Fruit fly (Drosophila melanogaster) whole organism, embryonic: ENCODE data around the gene CG9372.
A peak's percentile ranks its signal among the peaks of the same experiment; 100 is the strongest.

ENCODE experiments used
- Awh ChIP-seq: fragments of 200-800 bp; sonication (Bioruptor generic); IDR thresholded peaks from 2 replicates; pipeline ENCODE4, ENCODE4 v1.3.6; 2022; ENCODE audit warnings: missing biosample characterization, missing genetic modification characterization
- CG10959 ChIP-seq: fragments of 200-800 bp; sonication (Bioruptor generic); IDR thresholded peaks from 2 replicates; pipeline ENCODE4 v1.3.6; 2022; ENCODE audit warnings: missing biosample characterization, missing genetic modification characterization
- CG12071 ChIP-seq: fragments of 200-800 bp; sonication (Bioruptor generic); optimal IDR thresholded peaks from 3 replicates; lab custom pipeline; 2018; ENCODE audit warnings: missing biosample characterization, mild to moderate bottlenecking, missing genetic modification characterization
- CG12155 ChIP-seq: fragments of 200-800 bp; sonication (Bioruptor generic); optimal IDR thresholded peaks from 3 replicates; lab custom pipeline; 2016; ENCODE audit warnings: missing biosample characterization, missing genetic modification characterization
- CG12659 ChIP-seq: fragments of 200-800 bp; sonication (Bioruptor generic); optimal IDR thresholded peaks from 3 replicates; lab custom pipeline; 2017; ENCODE audit warnings: mild to moderate bottlenecking, missing biosample characterization, missing genetic modification reagents, missing genetic modification characterization
- CG13123 ChIP-seq: fragments of 200-800 bp; sonication (Bioruptor generic); optimal IDR thresholded peaks from 2 replicates; lab custom pipeline; 2016; ENCODE audit warnings: missing biosample characterization, missing genetic modification characterization
- CG13894 ChIP-seq: fragments of 200-800 bp; sonication (Bioruptor generic); optimal IDR thresholded peaks from 3 replicates; lab custom pipeline; 2018; ENCODE audit warnings: missing biosample characterization, mild to moderate bottlenecking, missing genetic modification characterization, moderate library complexity
- CG15073 ChIP-seq: fragments of 200-800 bp; sonication (Bioruptor generic); optimal IDR thresholded peaks from 2 replicates; lab custom pipeline; 2016; ENCODE audit warnings: missing biosample characterization, missing genetic modification characterization
- CG17612 ChIP-seq: fragments of 200-800 bp; sonication (Bioruptor generic); IDR thresholded peaks from 2 replicates; pipeline ENCODE4 v1.3.6; 2022; ENCODE audit warnings: missing biosample characterization, missing genetic modification characterization
- CG2129 ChIP-seq: fragments of 200-800 bp; sonication (Bioruptor generic); IDR thresholded peaks from 2 replicates; pipeline ENCODE4 v1.3.6; 2022; ENCODE audit warnings: missing biosample characterization, missing genetic modification characterization; ENCODE audit not compliant: partially characterized antibody
- CG30431 ChIP-seq: fragments of 200-800 bp; sonication (Bioruptor generic); optimal IDR thresholded peaks from 2 replicates; lab custom pipeline; 2017; ENCODE audit warnings: missing biosample characterization, missing genetic modification characterization
- CG3838 ChIP-seq: fragments of 200-800 bp; sonication (Bioruptor generic); optimal IDR thresholded peaks from 3 replicates; lab custom pipeline; 2016; ENCODE audit warnings: missing biosample characterization, missing genetic modification characterization
- CG8281 ChIP-seq: fragments of 200-800 bp; sonication (Bioruptor generic); optimal IDR thresholded peaks from 2 replicates; lab custom pipeline; 2018; ENCODE audit warnings: missing biosample characterization, mild to moderate bottlenecking, missing genetic modification characterization, moderate library complexity
- CG9215 ChIP-seq: fragments of 200-800 bp; sonication (Bioruptor generic); IDR thresholded peaks from 2 replicates; pipeline ENCODE4 v1.3.6; 2022; ENCODE audit warnings: missing biosample characterization, missing genetic modification characterization
- CTCF ChIP-seq: fragments of 200-800 bp; sonication (Bioruptor generic); optimal IDR thresholded peaks from 2 replicates; lab custom pipeline; 2017; ENCODE audit warnings: missing biosample characterization, mild to moderate bottlenecking, missing genetic modification characterization, moderate library complexity
- Chrac-16 ChIP-seq: fragments of 200-800 bp; sonication (Bioruptor generic); optimal IDR thresholded peaks from 3 replicates; lab custom pipeline; 2016; ENCODE audit warnings: missing biosample characterization, missing genetic modification characterization
- Deaf1 ChIP-seq: fragments of 200-800 bp; optimal IDR thresholded peaks from 3 replicates; lab custom pipeline; 2019; ENCODE audit warnings: missing biosample characterization, mild to moderate bottlenecking, missing genetic modification characterization, moderate library complexity
- E2f2 ChIP-seq: fragments of 200-800 bp; sonication (Bioruptor generic); IDR thresholded peaks from 2 replicates; pipeline ENCODE4 v1.3.6; 2022; ENCODE audit warnings: missing biosample characterization, missing genetic modification characterization
- Ets65A ChIP-seq: fragments of 200-800 bp; sonication (Bioruptor generic); peaks from one replicate; lab custom pipeline; 2016; ENCODE audit warnings: missing biosample characterization, missing genetic modification characterization
- Fer1 ChIP-seq: fragments of 200-800 bp; sonication (Bioruptor generic); optimal IDR thresholded peaks from 2 replicates; lab custom pipeline; 2017; ENCODE audit warnings: missing biosample characterization, mild to moderate bottlenecking, missing genetic modification characterization
- HLH3B ChIP-seq: fragments of 200-800 bp; sonication (Bioruptor generic); IDR thresholded peaks from 2 replicates; pipeline ENCODE4 v1.3.6; 2022; ENCODE audit warnings: missing biosample characterization, missing genetic modification characterization
- Hr78 ChIP-seq, 2 experiments: fragments of 200-800 bp in 1 of 2; fragments of >200 bp in 1 of 2; sonication (Bioruptor generic) in 1 of 2; optimal IDR thresholded peaks; 2 replicates each; lab custom pipeline; 2017 to 2019; ENCODE audit warnings: missing biosample characterization in 2 of 2, missing genetic modification characterization in 2 of 2, mild to moderate bottlenecking in 1 of 2, moderate library complexity in 1 of 2
- Meics ChIP-seq: fragments of 200-800 bp; sonication (Bioruptor generic); optimal IDR thresholded peaks from 2 replicates; lab custom pipeline; 2017; ENCODE audit warnings: missing biosample characterization, mild to moderate bottlenecking, missing genetic modification characterization
- Nf-YC ChIP-seq: fragments of 200-800 bp; optimal IDR thresholded peaks from 3 replicates; lab custom pipeline; 2019; ENCODE audit warnings: missing biosample characterization, mild to moderate bottlenecking, missing genetic modification characterization, moderate library complexity
- Pdp1 ChIP-seq, 2 experiments: fragments of 200-800 bp; sonication (Bioruptor generic); optimal IDR thresholded peaks; 3 replicates each; lab custom pipeline; 2016; ENCODE audit warnings: missing biosample characterization in 2 of 2, missing genetic modification characterization in 2 of 2, mild to moderate bottlenecking in 1 of 2, moderate library complexity in 1 of 2
- Ravus ChIP-seq: fragments of 200-800 bp; sonication (Bioruptor generic); IDR thresholded peaks from 2 replicates; pipeline ENCODE4 v1.3.6; 2022; ENCODE audit warnings: missing biosample characterization, missing genetic modification characterization
- Spps ChIP-seq: fragments of 200-800 bp; sonication (Bioruptor generic); optimal IDR thresholded peaks from 2 replicates; lab custom pipeline; 2018; ENCODE audit warnings: missing biosample characterization, mild to moderate bottlenecking, missing genetic modification characterization
- Trl ChIP-seq, 3 experiments: fragments of >200 bp in 2 of 3; fragments of 200-800 bp in 1 of 3; sonication (Bioruptor generic) in 1 of 3; optimal IDR thresholded peaks; 2 replicates in 1 of 3; 3 replicates in 2 of 3; lab custom pipeline; 2016 to 2017; ENCODE audit warnings: missing biosample characterization in 1 of 3, missing genetic modification characterization in 1 of 3
- ci ChIP-seq: fragments of 200-800 bp; sonication (Bioruptor generic); IDR thresholded peaks from 3 replicates; pipeline ENCODE4 v1.3.6; 2022; ENCODE audit warnings: missing biosample characterization, missing genetic modification characterization
- dan ChIP-seq: fragments of 200-800 bp; sonication (Bioruptor generic); IDR thresholded peaks from 2 replicates; pipeline ENCODE4 v1.3.6; 2022; ENCODE audit warnings: missing biosample characterization, missing genetic modification characterization
- dati ChIP-seq: fragments of 200-800 bp; sonication (Bioruptor generic); IDR thresholded peaks from 2 replicates; pipeline ENCODE4 v1.3.6; 2022; ENCODE audit warnings: missing biosample characterization, missing genetic modification characterization
- ewg ChIP-seq: fragments of 200-800 bp; sonication (Bioruptor generic); optimal IDR thresholded peaks from 3 replicates; lab custom pipeline; 2017; ENCODE audit warnings: mild to moderate bottlenecking, missing biosample characterization, missing genetic modification reagents, missing genetic modification characterization
- gem ChIP-seq: fragments of 200-800 bp; sonication (Bioruptor generic); optimal IDR thresholded peaks from 2 replicates; lab custom pipeline; 2019; ENCODE audit warnings: missing biosample characterization, mild to moderate bottlenecking, missing genetic modification characterization, moderate library complexity
- hth ChIP-seq: fragments of >200 bp; optimal IDR thresholded peaks from 2 replicates; lab custom pipeline; 2017; ENCODE audit warnings: inconsistent platforms
- lbe ChIP-seq: fragments of 200-800 bp; sonication (Bioruptor generic); optimal IDR thresholded peaks from 2 replicates; lab custom pipeline; 2016; ENCODE audit warnings: missing biosample characterization, mild to moderate bottlenecking, missing genetic modification characterization
- lilli ChIP-seq: fragments of 200-800 bp; sonication (Bioruptor generic); optimal IDR thresholded peaks from 3 replicates; lab custom pipeline; 2016; ENCODE audit warnings: missing biosample characterization, missing genetic modification characterization
- row ChIP-seq: fragments of 200-800 bp; sonication (Bioruptor generic); IDR thresholded peaks from 3 replicates; pipeline ENCODE4 v1.3.6; 2022; ENCODE audit warnings: missing biosample characterization, missing genetic modification characterization
- run ChIP-seq: fragments of 200-800 bp; sonication (Bioruptor generic); optimal IDR thresholded peaks from 3 replicates; lab custom pipeline; 2018; ENCODE audit warnings: missing biosample characterization, mild to moderate bottlenecking, missing genetic modification characterization
- sc ChIP-seq, 3 experiments: fragments of >200 bp in 2 of 3; fragments of 200-800 bp in 1 of 3; sonication (Bioruptor generic) in 1 of 3; optimal IDR thresholded peaks; 2 replicates in 2 of 3; 3 replicates in 1 of 3; lab custom pipeline; 2017; ENCODE audit warnings: mild to moderate bottlenecking in 1 of 3, missing biosample characterization in 1 of 3, missing genetic modification characterization in 1 of 3, missing genetic modification reagents in 1 of 3
- tgo ChIP-seq: fragments of 200-800 bp; sonication (Bioruptor generic); IDR thresholded peaks from 3 replicates; pipeline ENCODE4 v1.3.6; 2022; ENCODE audit warnings: missing biosample characterization, missing genetic modification characterization
- tin ChIP-seq: fragments of 200-800 bp; sonication (Bioruptor generic); optimal IDR thresholded peaks from 3 replicates; lab custom pipeline; 2016; ENCODE audit warnings: missing biosample characterization, missing genetic modification characterization

CG9372 gene

dm6 chr3L:19579346-19579745 is 26.7 kb upstream of the CG9372 start:
- no peak for TF ChIP-seq CG12155 (GFP tag; lab: Kevin White, UChicago)
- TF ChIP-seq Ets65A (GFP tag; lab: Kevin White, UChicago) = peak; percentile 16
- TF ChIP-seq tin = no peak
- TF ChIP-seq dan (GFP tag; lab: Robert Waterston, UW) = no peak
- no peak for TF ChIP-seq E2f2 (GFP tag; lab: Robert Waterston, UW)
- peak; percentile 98 for TF ChIP-seq CG8281 (tag; lab: Kevin White, UChicago)
- TF ChIP-seq run (tag; lab: Kevin White, UChicago) = no peak

DNA sequence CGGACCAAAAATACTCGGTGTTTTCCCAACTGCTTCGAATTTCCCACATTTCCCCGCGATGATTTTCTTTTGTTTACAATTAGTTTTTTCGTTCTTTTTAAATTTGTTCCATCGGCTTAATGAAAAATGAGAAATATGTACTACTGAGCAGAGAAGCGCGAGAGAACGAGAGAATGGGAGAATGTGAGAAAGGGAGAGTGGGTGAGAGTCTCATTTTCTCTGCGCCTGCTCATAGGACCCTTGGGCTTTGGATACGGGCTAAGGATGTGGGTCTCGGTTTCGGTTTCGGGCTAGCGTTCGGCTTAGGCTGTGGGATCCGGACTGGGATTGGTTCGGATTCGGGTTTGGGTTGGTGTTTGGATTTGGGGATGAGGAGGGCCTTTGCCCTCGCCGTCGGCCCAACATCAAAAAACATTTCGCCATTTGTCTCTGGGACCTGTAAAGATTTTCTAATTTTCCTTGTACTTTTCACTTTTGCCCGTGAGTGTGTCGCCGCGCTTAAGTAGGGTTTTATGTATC is 25.2 kb upstream of the CG9372 start:
- TF ChIP-seq Spps (no peak), CG13123 (GFP tag; lab: Kevin White, UChicago) (no peak), Nf-YC (peak; percentile 67), sc (optimal IDR thresholded peaks at IDR 0.05; lab: Kevin White, UChicago) (no peak), sc (GFP tag; optimal IDR thresholded peaks at IDR 0.05; lab: Kevin White, UChicago) (no peak), CG10959 (GFP tag; lab: Robert Waterston, UW) (no peak), CG9215 (GFP tag; lab: Robert Waterston, UW) (no peak), Ravus (GFP tag; lab: Robert Waterston, UW) (peak; percentile 10; the same call in 1 of the 2 replicates), ci (GFP tag; lab: Robert Waterston, UW) (no peak), Chrac-16 (GFP tag; lab: Kevin White, UChicago) (no peak), hth (lab: Kevin White, UChicago) (no peak), lbe (GFP tag; lab: Kevin White, UChicago) (no peak), CG3838 (no peak), gem (tag; lab: Kevin White, UChicago) (no peak), row (no peak), CG12659 (GFP tag; lab: Kevin White, UChicago) (no peak), Fer1 (no peak), CG30431 (no peak), CG2129 (no peak), HLH3B (GFP tag; lab: Robert Waterston, UW) (no peak), CG13894 (peak; percentile 60), Awh (no peak), Deaf1 (tag; lab: Kevin White, UChicago) (peak; percentile 90), tgo (GFP tag; lab: Robert Waterston, UW) (no peak), lilli (GFP tag; lab: Kevin White, UChicago) (no peak), ewg (GFP tag; lab: Kevin White, UChicago) (peak; percentile 63), Meics (GFP tag; lab: Kevin White, UChicago) (no peak), CTCF (GFP tag; lab: Kevin White, UChicago) (no peak), Trl (optimal IDR thresholded peaks at IDR 0.05; lab: Kevin White, UChicago) (peak; percentile 33 to 68), Trl (GFP tag; optimal IDR thresholded peaks at IDR 0.05; lab: Kevin White, UChicago) (no peak), dati (no peak), CG17612 (GFP tag; lab: Robert Waterston, UW) (no peak), Hr78 (GFP tag; optimal IDR thresholded peaks at IDR 0.05; lab: Kevin White, UChicago) (no peak), CG15073 (no peak), Pdp1 (GFP tag; optimal IDR thresholded peaks at IDR 0.05; lab: Kevin White, UChicago) (no peak), CG12071 (no peak)
